Fruit fly (Drosophila melanogaster) whole organism, prepupa: ENCODE measurements around the gene Oatp33Eb.
A peak's percentile ranks its signal among the peaks of the same experiment; 100 is the strongest.

Experiments used
- Blimp-1 ChIP-seq: fragments of 200-800 bp; sonication (Bioruptor generic); optimal IDR thresholded peaks from 3 replicates; lab custom pipeline; 2017; ENCODE audit warnings: missing biosample characterization, missing genetic modification characterization, mild to moderate bottlenecking, moderate library complexity, missing genetic modification reagents
- CG10631 ChIP-seq: fragments of 200-800 bp; sonication (Bioruptor generic); optimal IDR thresholded peaks from 2 replicates; lab custom pipeline; 2016; ENCODE audit warnings: missing biosample characterization, missing genetic modification characterization
- CG10669 ChIP-seq: fragments of 200-800 bp; sonication (Bioruptor generic); optimal IDR thresholded peaks from 3 replicates; lab custom pipeline; 2018; ENCODE audit warnings: missing biosample characterization, mild to moderate bottlenecking, missing genetic modification characterization, moderate library complexity
- CG11762 ChIP-seq: fragments of 200-800 bp; sonication (Bioruptor generic); optimal IDR thresholded peaks from 3 replicates; lab custom pipeline; 2016; ENCODE audit warnings: missing biosample characterization, missing genetic modification characterization; ENCODE audit not compliant: insufficient read depth
- CG11902 ChIP-seq: fragments of 200-800 bp; sonication (Bioruptor generic); optimal IDR thresholded peaks from 3 replicates; lab custom pipeline; 2016; ENCODE audit warnings: missing biosample characterization, missing genetic modification characterization
- CG15336 ChIP-seq: fragments of 200-800 bp; sonication (Bioruptor generic); IDR thresholded peaks from 2 replicates; pipeline ENCODE4 v1.3.6; 2022; ENCODE audit warnings: missing biosample characterization, missing genetic modification characterization
- CG1621 ChIP-seq: fragments of 200-800 bp; sonication (Bioruptor generic); optimal IDR thresholded peaks from 3 replicates; lab custom pipeline; 2018; ENCODE audit warnings: missing biosample characterization, mild to moderate bottlenecking, missing genetic modification characterization
- CG16779 ChIP-seq: fragments of 200-800 bp; sonication (Bioruptor generic); optimal IDR thresholded peaks from 3 replicates; lab custom pipeline; 2017; ENCODE audit warnings: missing biosample characterization, mild to moderate bottlenecking, missing genetic modification characterization
- CG3032 ChIP-seq: fragments of 200-800 bp; optimal IDR thresholded peaks from 2 replicates; lab custom pipeline; 2019; ENCODE audit warnings: missing biosample characterization, mild to moderate bottlenecking, missing genetic modification characterization, moderate library complexity
- CG32006 ChIP-seq: fragments of 200-800 bp; sonication (Bioruptor generic); optimal IDR thresholded peaks from 3 replicates; lab custom pipeline; 2017; ENCODE audit warnings: missing biosample characterization, mild to moderate bottlenecking, missing genetic modification characterization
- CG34406 ChIP-seq: fragments of 200-800 bp; sonication (Bioruptor generic); optimal IDR thresholded peaks from 3 replicates; lab custom pipeline; 2016; ENCODE audit warnings: missing biosample characterization, missing genetic modification characterization
- CG3919 ChIP-seq: fragments of 200-800 bp; sonication (Bioruptor generic); optimal IDR thresholded peaks from 3 replicates; lab custom pipeline; 2016; ENCODE audit warnings: missing biosample characterization, missing genetic modification characterization
- CG4318 ChIP-seq: fragments of 200-800 bp; sonication (Bioruptor generic); optimal IDR thresholded peaks from 3 replicates; lab custom pipeline; 2017; ENCODE audit warnings: missing biosample characterization, mild to moderate bottlenecking, missing genetic modification characterization
- CG6163 ChIP-seq: fragments of 200-800 bp; sonication (Bioruptor generic); IDR thresholded peaks from 3 replicates; pipeline ENCODE4 v1.3.6; 2022; ENCODE audit warnings: missing biosample characterization, missing genetic modification characterization
- CG6808 ChIP-seq: fragments of 200-800 bp; sonication (Bioruptor generic); optimal IDR thresholded peaks from 3 replicates; lab custom pipeline; 2017; ENCODE audit warnings: missing biosample characterization, missing genetic modification characterization, mild to moderate bottlenecking, moderate library complexity, missing genetic modification reagents
- CG6854 ChIP-seq: fragments of 200-800 bp; sonication (Bioruptor generic); optimal IDR thresholded peaks from 2 replicates; lab custom pipeline; 2017; ENCODE audit warnings: missing biosample characterization, mild to moderate bottlenecking, missing genetic modification characterization
- CG7368 ChIP-seq: fragments of 200-800 bp; sonication (Bioruptor generic); optimal IDR thresholded peaks from 3 replicates; lab custom pipeline; 2016; ENCODE audit warnings: missing biosample characterization, missing genetic modification characterization
- CG8119 ChIP-seq: fragments of 200-800 bp; sonication (Bioruptor generic); IDR thresholded peaks from 3 replicates; pipeline ENCODE4 v1.3.6; 2022; ENCODE audit warnings: missing biosample characterization, missing genetic modification characterization
- CG8319 ChIP-seq: fragments of 200-800 bp; sonication (Bioruptor generic); optimal IDR thresholded peaks from 3 replicates; lab custom pipeline; 2016; ENCODE audit warnings: missing biosample characterization, missing genetic modification characterization
- CG8632 ChIP-seq: fragments of 200-800 bp; sonication (Bioruptor generic); optimal IDR thresholded peaks from 3 replicates; lab custom pipeline; 2016; ENCODE audit warnings: missing biosample characterization, missing genetic modification characterization
- Eip78C ChIP-seq: fragments of 200-800 bp; sonication (Bioruptor generic); peaks from one replicate; lab custom pipeline; 2016; ENCODE audit warnings: missing biosample characterization, missing genetic modification characterization
- Eip93F ChIP-seq: fragments of 200-800 bp; sonication (Bioruptor generic); optimal IDR thresholded peaks from 2 replicates; lab custom pipeline; 2016; ENCODE audit warnings: missing biosample characterization, mild to moderate bottlenecking, missing genetic modification characterization
- Ets21C ChIP-seq: fragments of 200-800 bp; sonication (Bioruptor generic); optimal IDR thresholded peaks from 3 replicates; lab custom pipeline; 2016; ENCODE audit warnings: missing biosample characterization, missing genetic modification characterization
- Ets96B ChIP-seq: fragments of 200-800 bp; optimal IDR thresholded peaks from 2 replicates; lab custom pipeline; 2019; ENCODE audit warnings: missing biosample characterization, mild to moderate bottlenecking, missing genetic modification characterization, moderate library complexity
- Gug ChIP-seq: fragments of 200-800 bp; sonication (Bioruptor generic); IDR thresholded peaks from 2 replicates; pipeline ENCODE4 v1.3.6; 2022; ENCODE audit warnings: missing biosample characterization, missing genetic modification characterization
- Hr38 ChIP-seq: sonication (Bioruptor generic); optimal IDR thresholded peaks from 2 replicates; lab custom pipeline; 2016; ENCODE audit warnings: missing biosample characterization, missing genetic modification characterization
- Hr39 ChIP-seq: fragments of 200-800 bp; sonication (Bioruptor generic); optimal IDR thresholded peaks from 2 replicates; lab custom pipeline; 2016; ENCODE audit warnings: missing biosample characterization, missing genetic modification characterization
- Hr4 ChIP-seq: fragments of 200-800 bp; sonication (Bioruptor generic); optimal IDR thresholded peaks from 3 replicates; lab custom pipeline; 2016; ENCODE audit warnings: missing biosample characterization, missing genetic modification characterization
- Lpt ChIP-seq: fragments of 200-800 bp; sonication (Bioruptor generic); optimal IDR thresholded peaks from 3 replicates; lab custom pipeline; 2016; ENCODE audit warnings: missing biosample characterization, missing genetic modification characterization
- Met ChIP-seq: fragments of 200-800 bp; sonication (Bioruptor generic); optimal IDR thresholded peaks from 3 replicates; lab custom pipeline; 2016; ENCODE audit warnings: missing biosample characterization, missing genetic modification characterization
- OdsH ChIP-seq: fragments of 200-800 bp; sonication (Bioruptor generic); optimal IDR thresholded peaks from 3 replicates; lab custom pipeline; 2016; ENCODE audit warnings: missing biosample characterization, missing genetic modification characterization
- Smox ChIP-seq: fragments of 200-800 bp; sonication (Bioruptor generic); optimal IDR thresholded peaks from 3 replicates; lab custom pipeline; 2016; ENCODE audit warnings: missing biosample characterization, missing genetic modification characterization
- Sox102F ChIP-seq: fragments of 200-800 bp; sonication (Bioruptor generic); optimal IDR thresholded peaks from 2 replicates; lab custom pipeline; 2016; ENCODE audit warnings: missing biosample characterization, mild to moderate bottlenecking, missing genetic modification characterization
- Sox15 ChIP-seq: fragments of 200-800 bp; sonication (Bioruptor generic); optimal IDR thresholded peaks from 3 replicates; lab custom pipeline; 2016; ENCODE audit warnings: missing biosample characterization, missing genetic modification characterization
- cyc ChIP-seq: fragments of 200-800 bp; sonication (Bioruptor generic); optimal IDR thresholded peaks from 3 replicates; lab custom pipeline; 2016; ENCODE audit warnings: missing biosample characterization, missing genetic modification characterization
- dsx ChIP-seq: fragments of 200-800 bp; optimal IDR thresholded peaks from 3 replicates; lab custom pipeline; 2019; ENCODE audit warnings: missing biosample characterization, mild to moderate bottlenecking, missing genetic modification characterization, moderate library complexity; ENCODE audit not compliant: poor library complexity, severe bottlenecking
- eg ChIP-seq: fragments of 200-800 bp; sonication (Bioruptor generic); IDR thresholded peaks from 3 replicates; pipeline ENCODE4 v1.3.6; 2022; ENCODE audit warnings: missing biosample characterization, missing genetic modification characterization
- esn ChIP-seq: fragments of 200-800 bp; sonication (Bioruptor generic); optimal IDR thresholded peaks from 2 replicates; lab custom pipeline; 2016; ENCODE audit warnings: missing biosample characterization, mild to moderate bottlenecking, missing genetic modification characterization, moderate library complexity
- fd59A ChIP-seq: fragments of 200-800 bp; sonication (Bioruptor generic); optimal IDR thresholded peaks from 2 replicates; lab custom pipeline; 2017; ENCODE audit warnings: missing biosample characterization, mild to moderate bottlenecking, missing genetic modification characterization, missing genetic modification reagents
- fd85E ChIP-seq: fragments of 200-800 bp; sonication (Bioruptor generic); optimal IDR thresholded peaks from 3 replicates; lab custom pipeline; 2016; ENCODE audit warnings: missing biosample characterization, missing genetic modification characterization
- fkh ChIP-seq: fragments of 200-800 bp; sonication (Bioruptor generic); optimal IDR thresholded peaks from 3 replicates; lab custom pipeline; 2017; ENCODE audit warnings: missing biosample characterization, mild to moderate bottlenecking, missing genetic modification characterization, moderate library complexity
- net ChIP-seq: fragments of 200-800 bp; sonication (Bioruptor generic); optimal IDR thresholded peaks from 3 replicates; lab custom pipeline; 2016; ENCODE audit warnings: missing biosample characterization, missing genetic modification characterization
- salr ChIP-seq, 2 experiments: fragments of 200-800 bp; sonication (Bioruptor generic); optimal IDR thresholded peaks; 3 replicates each; lab custom pipeline; 2016 to 2018; ENCODE audit warnings: missing biosample characterization in 2 of 2, missing genetic modification characterization in 2 of 2, mild to moderate bottlenecking in 1 of 2
- ss ChIP-seq, 2 experiments: fragments of 200-800 bp; sonication (Bioruptor generic); optimal IDR thresholded peaks; 2 replicates in 1 of 2; 3 replicates in 1 of 2; lab custom pipeline; 2017 to 2018; ENCODE audit warnings: mild to moderate bottlenecking in 2 of 2, missing biosample characterization in 2 of 2, missing genetic modification characterization in 2 of 2, moderate library complexity in 1 of 2
- svp ChIP-seq: fragments of 200-800 bp; sonication (Bioruptor generic); peaks from one replicate; lab custom pipeline; 2016; ENCODE audit warnings: missing biosample characterization, missing genetic modification characterization
- topi ChIP-seq: fragments of 200-800 bp; sonication (Bioruptor generic); optimal IDR thresholded peaks from 3 replicates; lab custom pipeline; 2016; ENCODE audit warnings: missing biosample characterization, missing genetic modification characterization
- vri ChIP-seq: fragments of 200-800 bp; sonication (Bioruptor generic); optimal IDR thresholded peaks from 3 replicates; lab custom pipeline; 2016; ENCODE audit warnings: missing biosample characterization, mild to moderate bottlenecking, missing genetic modification characterization

Gene Oatp33Eb

dm6 chr2L:12423106-12423836 is 25.0 kb upstream of the Oatp33Eb start, which contains the start of gene vir-1:
Gene vir-1 (minus strand): TSS chr2L:12423439.
- peak; percentile 25 for TF ChIP-seq esn
- no peak for TF ChIP-seq svp
- peak; percentile 8 for TF ChIP-seq CG6808 (GFP tag; lab: Kevin White, UChicago)
- peak; percentile 8 for TF ChIP-seq CG8632 (GFP tag; lab: Kevin White, UChicago)
- no peak for TF ChIP-seq Hr39 (GFP tag; lab: Kevin White, UChicago)
- peak; percentile 32 for TF ChIP-seq Met (GFP tag; lab: Kevin White, UChicago)
- no peak for TF ChIP-seq OdsH (GFP tag; lab: Kevin White, UChicago)
- peak; percentile 52 for TF ChIP-seq Blimp-1 (GFP tag; lab: Kevin White, UChicago)
- no peak for TF ChIP-seq CG34406
- peak; percentile 15 for TF ChIP-seq Sox102F (GFP tag; lab: Kevin White, UChicago)
- TF ChIP-seq cyc (GFP tag; lab: Kevin White, UChicago): no peak
- TF ChIP-seq Smox: no peak
- peak; percentile 33 for TF ChIP-seq topi (GFP tag; lab: Kevin White, UChicago)
- no peak for TF ChIP-seq CG3919 (GFP tag; lab: Kevin White, UChicago)
- peak in 1 of 2 experiments; percentile 15 for TF ChIP-seq ss (GFP tag; optimal IDR thresholded peaks at IDR 0.05; lab: Kevin White, UChicago)
- TF ChIP-seq CG11762: no peak
- TF ChIP-seq Eip78C (GFP tag; lab: Kevin White, UChicago): peak; percentile 61
- TF ChIP-seq salr (GFP tag; optimal IDR thresholded peaks at IDR 0.05; lab: Kevin White, UChicago): no peak
- TF ChIP-seq CG10669 (GFP tag; lab: Kevin White, UChicago): no peak
- no peak for TF ChIP-seq CG15336 (GFP tag; lab: Robert Waterston, UW)
- no peak for TF ChIP-seq Ets21C (GFP tag; lab: Kevin White, UChicago)
- peak; percentile 6 for TF ChIP-seq fkh
- TF ChIP-seq Hr4 (GFP tag; lab: Kevin White, UChicago): no peak

DNA sequence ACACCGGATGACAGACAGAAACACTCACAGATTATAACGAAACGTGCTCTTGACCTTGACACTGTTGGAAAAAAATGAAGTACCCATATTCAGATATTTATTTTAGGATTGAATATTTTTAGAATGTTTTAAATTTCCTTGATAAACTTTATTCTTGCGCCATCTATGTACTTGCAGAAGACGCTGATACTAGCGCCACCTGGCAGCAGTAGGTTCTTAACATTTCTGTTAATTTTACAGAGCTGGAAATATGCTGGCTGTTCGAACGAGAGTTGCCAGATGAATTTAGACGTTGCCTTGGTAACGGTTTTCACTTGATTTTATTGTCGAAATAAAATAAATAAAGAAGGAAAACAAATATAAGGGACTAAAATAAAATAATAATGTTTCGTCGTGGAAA is 23.7 kb upstream of the Oatp33Eb start, which contains the start of gene Fam92:
TSS of gene Fam92 (plus strand) at position 350 of the 400 bp plus-strand sequence.
- TF ChIP-seq CG8119 (GFP tag; lab: Robert Waterston, UW) (no peak), Hr4 (GFP tag; lab: Kevin White, UChicago) (peak; percentile 19), CG3919 (GFP tag; lab: Kevin White, UChicago) (peak; percentile 55), salr (GFP tag; optimal IDR thresholded peaks at IDR 0.05; lab: Kevin White, UChicago) (no peak), CG8319 (GFP tag; lab: Kevin White, UChicago) (no peak), CG7368 (GFP tag; lab: Kevin White, UChicago) (peak; percentile 13), CG34406 (no peak), fd59A (GFP tag; lab: Kevin White, UChicago) (no peak), CG1621 (tag; lab: Kevin White, UChicago) (no peak), CG15336 (GFP tag; lab: Robert Waterston, UW) (no peak), Gug (GFP tag; lab: Robert Waterston, UW) (no peak), CG6854 (no peak), CG4318 (no peak), cyc (GFP tag; lab: Kevin White, UChicago) (peak; percentile 66), ss (GFP tag; optimal IDR thresholded peaks at IDR 0.05; lab: Kevin White, UChicago) (no peak), Smox (peak; percentile 41), Ets96B (tag; lab: Kevin White, UChicago) (no peak), fd85E (no peak), eg (GFP tag; lab: Robert Waterston, UW) (no peak), CG6163 (no peak), esn (peak; percentile 71), Hr38 (GFP tag; lab: Kevin White, UChicago) (no peak), CG11902 (GFP tag; lab: Kevin White, UChicago) (no peak), vri (GFP tag; lab: Kevin White, UChicago) (peak; percentile 17), Sox15 (GFP tag; lab: Kevin White, UChicago) (no peak), CG3032 (peak; percentile 40), Eip93F (GFP tag; lab: Kevin White, UChicago) (no peak), Lpt (GFP tag; lab: Kevin White, UChicago) (no peak), CG16779 (tag; lab: Kevin White, UChicago) (no peak), Eip78C (GFP tag; lab: Kevin White, UChicago) (peak; percentile 78), fkh (no peak), CG6808 (GFP tag; lab: Kevin White, UChicago) (peak; percentile 30), net (no peak), CG10631 (GFP tag; lab: Kevin White, UChicago) (no peak), dsx (GFP tag; lab: Kevin White, UChicago) (no peak), CG32006 (GFP tag; lab: Kevin White, UChicago) (peak; percentile 0), Ets21C (GFP tag; lab: Kevin White, UChicago) (peak; percentile 2)
